Worm (Caenorhabditis elegans): Measurements from ENCODE around the gene T13G4.7.

DNA sequence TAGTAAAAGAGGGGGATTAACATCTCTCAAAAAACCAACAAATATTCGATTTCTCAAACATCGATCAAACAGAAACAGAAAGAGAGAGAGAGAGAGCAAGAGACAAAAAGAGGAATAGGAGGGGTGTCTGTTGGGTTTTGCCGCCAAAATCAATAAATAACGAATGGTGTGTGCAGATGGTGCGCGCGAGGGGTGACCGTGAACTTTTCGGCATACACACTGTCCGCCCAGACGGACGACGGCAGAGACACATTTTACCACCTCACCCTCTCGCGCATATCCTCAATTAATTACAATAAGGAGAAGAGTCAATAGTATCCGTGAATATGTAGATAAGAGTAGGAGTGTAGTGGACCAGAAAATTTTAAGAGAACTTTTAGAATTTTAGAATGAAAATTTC lies 16.5 kb upstream of the T13G4.7 start:
- TF ChIP-seq B0019.2 (GFP tag; conservative IDR thresholded peaks at IDR 0.05) (no peak), K12H6.12 (tag; optimal IDR thresholded peaks at IDR 0.05) (no peak), efl-1 (GFP tag; optimal IDR thresholded peaks at IDR 0.05) (no peak), lin-35 (GFP tag; optimal IDR thresholded peaks at IDR 0.05) (no peak), snpc-4 (GFP tag; optimal IDR thresholded peaks at IDR 0.05) (no peak), snpc-4 (tag; optimal IDR thresholded peaks at IDR 0.05) (no peak), nhr-179 (tag; optimal IDR thresholded peaks at IDR 0.05) (no peak), let-526 (GFP tag; IDR thresholded peaks at IDR 0.05) (no peak), snpc-3.4 (tag; optimal IDR thresholded peaks at IDR 0.05) (no peak), unc-62 (GFP tag; optimal IDR thresholded peaks at IDR 0.05) (no peak)

Measured in whole organism, young adult.